Fruit fly (Drosophila melanogaster) whole organism: ENCODE results near the gene CG45491.

Experiments
- Dll ChIP-seq: fragments of >200 bp; optimal IDR thresholded peaks from 2 replicates; lab custom pipeline; 2017
- EcR ChIP-seq, 2 experiments: fragments of >200 bp; optimal IDR thresholded peaks; 2 replicates each; lab custom pipeline; 2017; ENCODE audit warnings: missing biosample characterization in 2 of 2, missing genetic modification characterization in 2 of 2, missing genetic modification reagents in 2 of 2
- pan ChIP-seq: fragments of >200 bp; optimal IDR thresholded peaks from 2 replicates; lab custom pipeline; 2017
- psq ChIP-seq: fragments of >200 bp; optimal IDR thresholded peaks from 2 replicates; lab custom pipeline; 2017
- usp ChIP-seq: fragments of >200 bp; optimal IDR thresholded peaks from 2 replicates; lab custom pipeline; 2017; ENCODE audit warnings: missing biosample characterization, missing genetic modification characterization, mixed read lengths

- TF ChIP-seq pan (lab: Kevin White, UChicago) = no peak
- TF ChIP-seq Dll (lab: Kevin White, UChicago) = no peak
- no peak for TF ChIP-seq EcR (GFP tag; optimal IDR thresholded peaks at IDR 0.05; lab: Kevin White, UChicago)
- TF ChIP-seq psq (lab: Kevin White, UChicago) = no peak
- no peak for TF ChIP-seq usp (GFP tag; lab: Kevin White, UChicago)
These were observed 22.1 kb upstream of the CG45491 start, which contains the start of gene Nep3 for dm6 chrX:19960881-19961347.
